Fruit fly (Drosophila melanogaster) whole organism, prepupa: ENCODE results near the gene Cralbp.

Experiments used
- Blimp-1 ChIP-seq: fragments of 200-800 bp; sonication (Bioruptor generic); optimal IDR thresholded peaks from 3 replicates; lab custom pipeline; 2017; ENCODE audit warnings: missing biosample characterization, missing genetic modification characterization, mild to moderate bottlenecking, moderate library complexity, missing genetic modification reagents
- CG10631 ChIP-seq: fragments of 200-800 bp; sonication (Bioruptor generic); optimal IDR thresholded peaks from 2 replicates; lab custom pipeline; 2016; ENCODE audit warnings: missing biosample characterization, missing genetic modification characterization
- CG10669 ChIP-seq: fragments of 200-800 bp; sonication (Bioruptor generic); optimal IDR thresholded peaks from 3 replicates; lab custom pipeline; 2018; ENCODE audit warnings: missing biosample characterization, mild to moderate bottlenecking, missing genetic modification characterization, moderate library complexity
- CG11294 ChIP-seq: fragments of 200-800 bp; sonication (Bioruptor generic); IDR thresholded peaks from 2 replicates; pipeline ENCODE4 v1.3.6; 2022; ENCODE audit warnings: missing biosample characterization, missing genetic modification characterization
- CG11762 ChIP-seq: fragments of 200-800 bp; sonication (Bioruptor generic); optimal IDR thresholded peaks from 3 replicates; lab custom pipeline; 2016; ENCODE audit warnings: missing biosample characterization, missing genetic modification characterization; ENCODE audit not compliant: insufficient read depth
- CG11902 ChIP-seq: fragments of 200-800 bp; sonication (Bioruptor generic); optimal IDR thresholded peaks from 3 replicates; lab custom pipeline; 2016; ENCODE audit warnings: missing biosample characterization, missing genetic modification characterization
- CG15336 ChIP-seq: fragments of 200-800 bp; sonication (Bioruptor generic); IDR thresholded peaks from 2 replicates; pipeline ENCODE4 v1.3.6; 2022; ENCODE audit warnings: missing biosample characterization, missing genetic modification characterization
- CG3032 ChIP-seq: fragments of 200-800 bp; optimal IDR thresholded peaks from 2 replicates; lab custom pipeline; 2019; ENCODE audit warnings: missing biosample characterization, mild to moderate bottlenecking, missing genetic modification characterization, moderate library complexity
- CG31627 ChIP-seq: fragments of 200-800 bp; sonication (Bioruptor generic); optimal IDR thresholded peaks from 3 replicates; lab custom pipeline; 2016; ENCODE audit warnings: missing biosample characterization, missing genetic modification characterization
- CG32006 ChIP-seq: fragments of 200-800 bp; sonication (Bioruptor generic); optimal IDR thresholded peaks from 3 replicates; lab custom pipeline; 2017; ENCODE audit warnings: missing biosample characterization, mild to moderate bottlenecking, missing genetic modification characterization
- CG34406 ChIP-seq: fragments of 200-800 bp; sonication (Bioruptor generic); optimal IDR thresholded peaks from 3 replicates; lab custom pipeline; 2016; ENCODE audit warnings: missing biosample characterization, missing genetic modification characterization
- CG6163 ChIP-seq: fragments of 200-800 bp; sonication (Bioruptor generic); IDR thresholded peaks from 3 replicates; pipeline ENCODE4 v1.3.6; 2022; ENCODE audit warnings: missing biosample characterization, missing genetic modification characterization
- CG6276 ChIP-seq: fragments of 200-800 bp; sonication (Bioruptor generic); optimal IDR thresholded peaks from 2 replicates; lab custom pipeline; 2017; ENCODE audit warnings: missing biosample characterization, mild to moderate bottlenecking, missing genetic modification characterization
- CG6792 ChIP-seq: fragments of 200-800 bp; sonication (Bioruptor generic); optimal IDR thresholded peaks from 3 replicates; lab custom pipeline; 2016; ENCODE audit warnings: missing biosample characterization, missing genetic modification characterization
- CG6808 ChIP-seq: fragments of 200-800 bp; sonication (Bioruptor generic); optimal IDR thresholded peaks from 3 replicates; lab custom pipeline; 2017; ENCODE audit warnings: missing biosample characterization, missing genetic modification characterization, mild to moderate bottlenecking, moderate library complexity, missing genetic modification reagents
- CG7368 ChIP-seq: fragments of 200-800 bp; sonication (Bioruptor generic); optimal IDR thresholded peaks from 3 replicates; lab custom pipeline; 2016; ENCODE audit warnings: missing biosample characterization, missing genetic modification characterization
- CG8119 ChIP-seq: fragments of 200-800 bp; sonication (Bioruptor generic); IDR thresholded peaks from 3 replicates; pipeline ENCODE4 v1.3.6; 2022; ENCODE audit warnings: missing biosample characterization, missing genetic modification characterization
- CG8632 ChIP-seq: fragments of 200-800 bp; sonication (Bioruptor generic); optimal IDR thresholded peaks from 3 replicates; lab custom pipeline; 2016; ENCODE audit warnings: missing biosample characterization, missing genetic modification characterization
- Eip75B ChIP-seq: fragments of 200-800 bp; sonication (Bioruptor generic); optimal IDR thresholded peaks from 3 replicates; lab custom pipeline; 2016; ENCODE audit warnings: missing biosample characterization, missing genetic modification characterization
- Eip78C ChIP-seq: fragments of 200-800 bp; sonication (Bioruptor generic); peaks from one replicate; lab custom pipeline; 2016; ENCODE audit warnings: missing biosample characterization, missing genetic modification characterization
- Ets21C ChIP-seq: fragments of 200-800 bp; sonication (Bioruptor generic); optimal IDR thresholded peaks from 3 replicates; lab custom pipeline; 2016; ENCODE audit warnings: missing biosample characterization, missing genetic modification characterization
- Ets96B ChIP-seq: fragments of 200-800 bp; optimal IDR thresholded peaks from 2 replicates; lab custom pipeline; 2019; ENCODE audit warnings: missing biosample characterization, mild to moderate bottlenecking, missing genetic modification characterization, moderate library complexity
- Gug ChIP-seq: fragments of 200-800 bp; sonication (Bioruptor generic); IDR thresholded peaks from 2 replicates; pipeline ENCODE4 v1.3.6; 2022; ENCODE audit warnings: missing biosample characterization, missing genetic modification characterization
- Hr38 ChIP-seq: sonication (Bioruptor generic); optimal IDR thresholded peaks from 2 replicates; lab custom pipeline; 2016; ENCODE audit warnings: missing biosample characterization, missing genetic modification characterization
- Hr39 ChIP-seq: fragments of 200-800 bp; sonication (Bioruptor generic); optimal IDR thresholded peaks from 2 replicates; lab custom pipeline; 2016; ENCODE audit warnings: missing biosample characterization, missing genetic modification characterization
- Met ChIP-seq: fragments of 200-800 bp; sonication (Bioruptor generic); optimal IDR thresholded peaks from 3 replicates; lab custom pipeline; 2016; ENCODE audit warnings: missing biosample characterization, missing genetic modification characterization
- OdsH ChIP-seq: fragments of 200-800 bp; sonication (Bioruptor generic); optimal IDR thresholded peaks from 3 replicates; lab custom pipeline; 2016; ENCODE audit warnings: missing biosample characterization, missing genetic modification characterization
- Smox ChIP-seq: fragments of 200-800 bp; sonication (Bioruptor generic); optimal IDR thresholded peaks from 3 replicates; lab custom pipeline; 2016; ENCODE audit warnings: missing biosample characterization, missing genetic modification characterization
- Sox102F ChIP-seq: fragments of 200-800 bp; sonication (Bioruptor generic); optimal IDR thresholded peaks from 2 replicates; lab custom pipeline; 2016; ENCODE audit warnings: missing biosample characterization, mild to moderate bottlenecking, missing genetic modification characterization
- Sox14 ChIP-seq: fragments of 200-800 bp; sonication (Bioruptor generic); optimal IDR thresholded peaks from 3 replicates; lab custom pipeline; 2016; ENCODE audit warnings: missing biosample characterization, missing genetic modification characterization
- Sox15 ChIP-seq: fragments of 200-800 bp; sonication (Bioruptor generic); optimal IDR thresholded peaks from 3 replicates; lab custom pipeline; 2016; ENCODE audit warnings: missing biosample characterization, missing genetic modification characterization
- achi ChIP-seq: fragments of 200-800 bp; sonication (Bioruptor generic); optimal IDR thresholded peaks from 3 replicates; lab custom pipeline; 2016; ENCODE audit warnings: missing biosample characterization, missing genetic modification characterization
- acj6 ChIP-seq: fragments of 200-800 bp; sonication (Bioruptor generic); optimal IDR thresholded peaks from 3 replicates; lab custom pipeline; 2016; ENCODE audit warnings: missing biosample characterization, missing genetic modification characterization
- dac ChIP-seq: fragments of 200-800 bp; sonication (Bioruptor generic); optimal IDR thresholded peaks from 2 replicates; lab custom pipeline; 2017; ENCODE audit warnings: missing biosample characterization, mild to moderate bottlenecking, missing genetic modification characterization
- dsx ChIP-seq: fragments of 200-800 bp; optimal IDR thresholded peaks from 3 replicates; lab custom pipeline; 2019; ENCODE audit warnings: missing biosample characterization, mild to moderate bottlenecking, missing genetic modification characterization, moderate library complexity; ENCODE audit not compliant: poor library complexity, severe bottlenecking
- eg ChIP-seq: fragments of 200-800 bp; sonication (Bioruptor generic); IDR thresholded peaks from 3 replicates; pipeline ENCODE4 v1.3.6; 2022; ENCODE audit warnings: missing biosample characterization, missing genetic modification characterization
- esn ChIP-seq: fragments of 200-800 bp; sonication (Bioruptor generic); optimal IDR thresholded peaks from 2 replicates; lab custom pipeline; 2016; ENCODE audit warnings: missing biosample characterization, mild to moderate bottlenecking, missing genetic modification characterization, moderate library complexity
- fd59A ChIP-seq: fragments of 200-800 bp; sonication (Bioruptor generic); optimal IDR thresholded peaks from 2 replicates; lab custom pipeline; 2017; ENCODE audit warnings: missing biosample characterization, mild to moderate bottlenecking, missing genetic modification characterization, missing genetic modification reagents
- fd85E ChIP-seq: fragments of 200-800 bp; sonication (Bioruptor generic); optimal IDR thresholded peaks from 3 replicates; lab custom pipeline; 2016; ENCODE audit warnings: missing biosample characterization, missing genetic modification characterization
- lz ChIP-seq: fragments of 200-800 bp; sonication (Bioruptor generic); optimal IDR thresholded peaks from 3 replicates; lab custom pipeline; 2016; ENCODE audit warnings: missing biosample characterization, missing genetic modification characterization
- net ChIP-seq: fragments of 200-800 bp; sonication (Bioruptor generic); optimal IDR thresholded peaks from 3 replicates; lab custom pipeline; 2016; ENCODE audit warnings: missing biosample characterization, missing genetic modification characterization
- pdm3 ChIP-seq: fragments of 200-800 bp; sonication (Bioruptor generic); optimal IDR thresholded peaks from 3 replicates; lab custom pipeline; 2016; ENCODE audit warnings: missing biosample characterization, missing genetic modification characterization
- spab ChIP-seq: fragments of 200-800 bp; sonication (Bioruptor generic); optimal IDR thresholded peaks from 2 replicates; lab custom pipeline; 2017; ENCODE audit warnings: missing biosample characterization, mild to moderate bottlenecking, missing genetic modification characterization, missing genetic modification reagents
- ss ChIP-seq, 2 experiments: fragments of 200-800 bp; sonication (Bioruptor generic); optimal IDR thresholded peaks; 2 replicates in 1 of 2; 3 replicates in 1 of 2; lab custom pipeline; 2017 to 2018; ENCODE audit warnings: mild to moderate bottlenecking in 2 of 2, missing biosample characterization in 2 of 2, missing genetic modification characterization in 2 of 2, moderate library complexity in 1 of 2
- svp ChIP-seq: fragments of 200-800 bp; sonication (Bioruptor generic); peaks from one replicate; lab custom pipeline; 2016; ENCODE audit warnings: missing biosample characterization, missing genetic modification characterization
- vri ChIP-seq: fragments of 200-800 bp; sonication (Bioruptor generic); optimal IDR thresholded peaks from 3 replicates; lab custom pipeline; 2016; ENCODE audit warnings: missing biosample characterization, mild to moderate bottlenecking, missing genetic modification characterization

Cralbp gene

DNA sequence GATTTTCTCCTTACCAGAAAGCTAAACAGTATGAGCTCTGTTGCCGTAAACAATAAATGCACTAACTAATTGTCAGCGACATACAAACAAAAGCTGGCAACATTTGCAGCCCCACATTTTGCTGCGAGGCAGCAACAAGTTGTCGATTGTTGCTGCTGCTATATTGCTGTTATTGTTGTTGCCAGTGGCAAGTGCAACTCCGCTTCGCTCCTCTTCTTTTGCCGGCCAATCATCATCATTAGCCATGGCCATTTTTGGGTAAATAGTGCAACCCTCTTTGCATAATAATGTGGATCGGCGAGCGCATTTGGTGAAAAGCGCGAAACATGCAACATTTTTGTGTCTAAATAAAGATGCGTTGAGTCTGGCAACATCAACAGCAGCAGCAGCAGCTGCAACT is 44.1 kb upstream of the Cralbp start:
- TF ChIP-seq CG11762 (GFP tag; lab: Kevin White, UChicago) (no peak), Eip75B (GFP tag; lab: Kevin White, UChicago) (no peak), OdsH (GFP tag; lab: Kevin White, UChicago) (no peak), Sox15 (GFP tag; lab: Kevin White, UChicago) (no peak), svp (GFP tag; lab: Kevin White, UChicago) (no peak), Ets96B (no peak), Hr38 (no peak), Hr39 (no peak), CG34406 (no peak), spab (GFP tag; lab: Kevin White, UChicago) (no peak), lz (GFP tag; lab: Kevin White, UChicago) (no peak), Sox102F (no peak), eg (GFP tag; lab: Robert Waterston, UW) (no peak)

DNA sequence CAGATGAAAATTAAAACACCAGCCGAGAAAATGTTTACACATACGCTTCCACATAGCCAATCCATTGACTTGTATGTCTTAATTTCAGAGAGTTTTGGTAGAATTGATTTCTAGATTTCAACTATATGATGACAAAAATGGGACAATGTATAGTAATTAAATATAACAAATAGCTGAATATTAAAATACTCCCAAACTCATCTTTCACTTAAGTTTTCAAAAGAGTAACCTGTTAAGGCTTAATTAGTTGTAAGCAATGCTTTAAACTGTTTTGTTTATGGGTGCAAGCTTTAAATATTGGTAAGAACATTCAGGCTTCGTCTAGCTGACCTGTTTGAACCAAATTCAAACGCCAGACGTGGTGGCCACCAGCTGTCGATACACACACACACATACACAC is 42.2 kb upstream of the Cralbp start:
- TF ChIP-seq CG6792 (no peak), Ets21C (GFP tag; lab: Kevin White, UChicago) (no peak), vri (GFP tag; lab: Kevin White, UChicago) (no peak), CG6808 (GFP tag; lab: Kevin White, UChicago) (no peak), CG11294 (GFP tag; lab: Robert Waterston, UW) (no peak), net (no peak), esn (GFP tag; lab: Kevin White, UChicago) (no peak), CG7368 (GFP tag; lab: Kevin White, UChicago) (no peak), svp (GFP tag; lab: Kevin White, UChicago) (no peak), Blimp-1 (GFP tag; lab: Kevin White, UChicago) (no peak), pdm3 (GFP tag; lab: Kevin White, UChicago) (no peak), CG10631 (GFP tag; lab: Kevin White, UChicago) (no peak)

DNA sequence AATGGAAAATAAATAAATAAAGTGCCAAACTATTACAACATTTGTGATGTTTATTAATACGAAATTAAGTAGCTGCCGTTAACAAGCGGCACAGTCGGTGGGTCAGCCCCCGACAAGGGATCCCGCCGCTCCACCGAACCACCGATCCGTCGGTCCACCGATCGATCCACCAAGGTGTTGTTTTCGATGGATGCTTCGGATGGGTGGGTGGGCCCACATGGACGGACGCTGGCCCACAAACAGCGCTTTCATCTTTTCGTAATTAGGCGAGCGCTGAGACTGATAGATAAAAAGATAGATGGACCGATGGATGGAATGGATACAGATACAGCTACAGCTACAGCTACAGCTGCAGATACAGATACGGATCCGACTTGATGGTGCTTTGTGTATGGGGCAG is 41.8 kb upstream of the Cralbp start:
- TF ChIP-seq net (no peak), achi (GFP tag; lab: Kevin White, UChicago) (no peak), Gug (GFP tag; lab: Robert Waterston, UW) (no peak), CG6808 (GFP tag; lab: Kevin White, UChicago) (no peak), Smox (GFP tag; lab: Kevin White, UChicago) (no peak), Ets96B (no peak), svp (GFP tag; lab: Kevin White, UChicago) (no peak), Sox102F (no peak), CG7368 (GFP tag; lab: Kevin White, UChicago) (no peak), CG8119 (GFP tag; lab: Robert Waterston, UW) (no peak), CG31627 (GFP tag; lab: Kevin White, UChicago) (no peak), CG10669 (GFP tag; lab: Kevin White, UChicago) (no peak), fd59A (GFP tag; lab: Kevin White, UChicago) (no peak), Hr38 (no peak)

DNA sequence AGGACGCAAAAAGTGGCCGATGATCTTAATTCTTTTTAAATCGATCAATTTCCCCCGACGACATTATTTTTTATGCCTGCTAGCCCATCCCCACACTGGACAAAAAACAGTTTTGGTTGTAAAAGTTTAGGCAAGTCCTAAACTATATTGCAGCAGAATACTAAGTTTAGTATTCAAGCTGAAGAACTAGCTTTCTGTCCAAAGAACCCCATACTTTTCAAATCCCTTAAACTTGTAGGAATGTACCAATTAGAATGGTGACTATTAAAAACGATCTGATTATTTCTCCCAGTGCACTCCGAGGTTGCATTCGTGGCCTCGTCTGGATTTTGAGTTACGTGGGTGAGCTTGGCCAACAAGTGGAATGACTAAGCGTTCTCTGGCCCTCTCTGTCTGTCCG is 39.0 kb upstream of the Cralbp start:
- TF ChIP-seq Sox14 (GFP tag; lab: Kevin White, UChicago): no peak
- TF ChIP-seq Hr39: no peak
- TF ChIP-seq CG3032 (tag; lab: Kevin White, UChicago): peak; percentile 36
- no peak for TF ChIP-seq Met (GFP tag; lab: Kevin White, UChicago)
- 0 out of 3 replicates have a peak, but pooled peaks have one; percentile 12 for TF ChIP-seq CG6163 (GFP tag; lab: Robert Waterston, UW)
- TF ChIP-seq CG6808 (GFP tag; lab: Kevin White, UChicago): no peak
- no peak for TF ChIP-seq fd85E (GFP tag; lab: Kevin White, UChicago)
- no peak for TF ChIP-seq dac
- no peak for TF ChIP-seq CG8632
- no peak for TF ChIP-seq CG6276 (GFP tag; lab: Kevin White, UChicago)
- TF ChIP-seq CG32006 (GFP tag; lab: Kevin White, UChicago): peak; percentile 2
- peak; percentile 9 for TF ChIP-seq CG10669 (GFP tag; lab: Kevin White, UChicago)
- no peak for TF ChIP-seq lz (GFP tag; lab: Kevin White, UChicago)
- TF ChIP-seq pdm3 (GFP tag; lab: Kevin White, UChicago): no peak
- TF ChIP-seq achi (GFP tag; lab: Kevin White, UChicago): no peak
- no peak for TF ChIP-seq Smox (GFP tag; lab: Kevin White, UChicago)
- no peak for TF ChIP-seq CG15336 (GFP tag; lab: Robert Waterston, UW)
- peak; percentile 28 for TF ChIP-seq acj6 (GFP tag; lab: Kevin White, UChicago)
- peak; percentile 52 for TF ChIP-seq Eip78C (GFP tag; lab: Kevin White, UChicago)
- TF ChIP-seq Ets96B: peak; percentile 5
- TF ChIP-seq CG34406: peak; percentile 7
- no peak for TF ChIP-seq ss (GFP tag; optimal IDR thresholded peaks at IDR 0.05; lab: Kevin White, UChicago)
- peak; percentile 19 for TF ChIP-seq fd59A (GFP tag; lab: Kevin White, UChicago)
- TF ChIP-seq dsx (GFP tag; lab: Kevin White, UChicago): no peak
- no peak for TF ChIP-seq CG11902 (GFP tag; lab: Kevin White, UChicago)
- peak; percentile 12 for TF ChIP-seq spab (GFP tag; lab: Kevin White, UChicago)
